Fruit fly (Drosophila melanogaster): Measurements from ENCODE around the gene Drak.

The Drak gene

dm6 chrX:11499454-11499853, 6.5 kb downstream of the Drak start (continued):
- no peak for TF ChIP-seq fd102C (GFP tag; optimal IDR thresholded peaks at IDR 0.05)

- TF ChIP-seq CG1603 (tag; optimal IDR thresholded peaks at IDR 0.05) (peak; percentile 21), psq (GFP tag; optimal IDR thresholded peaks at IDR 0.05) (no peak), pros (GFP tag; optimal IDR thresholded peaks at IDR 0.05) (peak; percentile 70), CG9609 (GFP tag; optimal IDR thresholded peaks at IDR 0.05) (no peak), CG34422 (GFP tag; IDR thresholded peaks at IDR 0.05) (0 out of 3 replicates have a peak, but pooled peaks have one; percentile 19), Abd-B (GFP tag; optimal IDR thresholded peaks at IDR 0.05) (peak; percentile 34), NFAT (GFP tag; IDR thresholded peaks at IDR 0.05) (no peak), crol (GFP tag; IDR thresholded peaks at IDR 0.05) (peak; percentile 69), bsh (GFP tag; optimal IDR thresholded peaks at IDR 0.05) (peak in 1 of 2 experiments; percentile 5), CG4707 (GFP tag; optimal IDR thresholded peaks at IDR 0.05) (no peak), Asciz (GFP tag; optimal IDR thresholded peaks at IDR 0.05) (no peak), twi (tag; optimal IDR thresholded peaks at IDR 0.05) (peak; percentile 42), CG2116 (GFP tag; optimal IDR thresholded peaks at IDR 0.05) (no peak)
Measured at dm6 chrX:11500284-11500683, 7.3 kb downstream of the Drak start.

dm6 chrX:11501221-11501961, 8.5 kb downstream of the Drak start:
- TF ChIP-seq pnt (GFP tag; optimal IDR thresholded peaks at IDR 0.05) = no peak
- TF ChIP-seq CG11696 (GFP tag; IDR thresholded peaks at IDR 0.05) = no peak
- 0 out of 4 replicates have a peak, but pooled peaks have one; percentile 66 for TF ChIP-seq chinmo (GFP tag; IDR thresholded peaks at IDR 0.05; ENCODE audit: partially characterized antibody)
- TF ChIP-seq CG31388 (GFP tag; optimal IDR thresholded peaks at IDR 0.05) = no peak
- no peak for TF ChIP-seq Max (GFP tag; optimal IDR thresholded peaks at IDR 0.05)
- TF ChIP-seq nerfin-1 (tag; optimal IDR thresholded peaks at IDR 0.05) = no peak
- TF ChIP-seq Ets65A (GFP tag) = peak; percentile 16
- TF ChIP-seq sens-2 (GFP tag; IDR thresholded peaks at IDR 0.05) = no peak
- no peak for TF ChIP-seq ftz-f1 (GFP tag; optimal IDR thresholded peaks at IDR 0.05)
- no peak for TF ChIP-seq pb (GFP tag; optimal IDR thresholded peaks at IDR 0.05)
- no peak for TF ChIP-seq CG7372 (GFP tag; IDR thresholded peaks at IDR 0.05)
- TF ChIP-seq unpg (GFP tag; optimal IDR thresholded peaks at IDR 0.05) = no peak
- no peak for TF ChIP-seq CTCF (GFP tag; optimal IDR thresholded peaks at IDR 0.05)
- TF ChIP-seq CG7928 (GFP tag; optimal IDR thresholded peaks at IDR 0.05) = no peak
- no peak for TF ChIP-seq croc (GFP tag; conservative IDR thresholded peaks at IDR 0.05)
- TF ChIP-seq NFAT (GFP tag; IDR thresholded peaks at IDR 0.05) = no peak
- no peak for TF ChIP-seq CG31365 (tag; optimal IDR thresholded peaks at IDR 0.05)
- no peak for TF ChIP-seq CG5245 (GFP tag; optimal IDR thresholded peaks at IDR 0.05)
- no peak for TF ChIP-seq Poxn (GFP tag; IDR thresholded peaks at IDR 0.05)
- no peak for TF ChIP-seq dimm (GFP tag; IDR thresholded peaks at IDR 0.05)
- TF ChIP-seq esg (GFP tag; conservative IDR thresholded peaks at IDR 0.05) = no peak
- no peak for TF ChIP-seq CG6272 (GFP tag; IDR thresholded peaks at IDR 0.05)
- no peak for TF ChIP-seq sisA (GFP tag; IDR thresholded peaks at IDR 0.05)
- no peak for TF ChIP-seq Rfx (GFP tag; IDR thresholded peaks at IDR 0.05)
- TF ChIP-seq slou (GFP tag; optimal IDR thresholded peaks at IDR 0.05) = no peak
- TF ChIP-seq chm (GFP tag; IDR thresholded peaks at IDR 0.05) = 0 out of 2 replicates have a peak, but pooled peaks have one; percentile 16
- no peak for TF ChIP-seq Ravus (GFP tag; IDR thresholded peaks at IDR 0.05)
- TF ChIP-seq cwo (GFP tag; optimal IDR thresholded peaks at IDR 0.05) = peak; percentile 33
- TF ChIP-seq Meics (GFP tag; optimal IDR thresholded peaks at IDR 0.05) = peak; percentile 3
- TF ChIP-seq disco-r (GFP tag; optimal IDR thresholded peaks at IDR 0.05) = no peak
- no peak for TF ChIP-seq B-H1 (GFP tag; IDR thresholded peaks at IDR 0.05)
- TF ChIP-seq CG4404 (GFP tag; IDR thresholded peaks at IDR 0.05) = no peak
- TF ChIP-seq lov (optimal IDR thresholded peaks at IDR 0.05) = no peak
- TF ChIP-seq lov (GFP tag; IDR thresholded peaks at IDR 0.05) = no peak
- no peak for TF ChIP-seq CG4854 (GFP tag; optimal IDR thresholded peaks at IDR 0.05)
- TF ChIP-seq dmrt11E (tag; optimal IDR thresholded peaks at IDR 0.05) = no peak

Measured in whole organism, embryonic.